Comparison of ENCODE assay signal across 5 fruit fly cellular contexts in genomic region chr3L:8128396-8129050, dm6.
A peak's percentile ranks its signal among the peaks of the same experiment; 100 is the strongest.
TF ChIP-seq lines count a peak whose summit lies in the region.

No protein-coding gene starts in this region.

- no peak for TF ChIP-seq CTCF in whole organism, embryonic (GFP tag; optimal IDR thresholded peaks at IDR 0.05; lab: Kevin White, UChicago)

TF ChIP-seq in whole organism, adult, 20 proteins besides CTCF, POLR2A, EP300 and RAD21:
- peak; percentile 38 for TF ChIP-seq CG7045 (GFP tag; optimal IDR thresholded peaks at IDR 0.05; lab: Kevin White, UChicago)
- TF ChIP-seq Clk (GFP tag; optimal IDR thresholded peaks at IDR 0.05; lab: Kevin White, UChicago): no peak
- peak; percentile 54 for TF ChIP-seq pad (GFP tag; optimal IDR thresholded peaks at IDR 0.05; lab: Kevin White, UChicago)
- no peak for TF ChIP-seq cnc (optimal IDR thresholded peaks at IDR 0.05; lab: Kevin White, UChicago)
- peak; percentile 34 for TF ChIP-seq toe (GFP tag; optimal IDR thresholded peaks at IDR 0.05; lab: Kevin White, UChicago)
- peak; percentile 42 for TF ChIP-seq CG5204 (GFP tag; optimal IDR thresholded peaks at IDR 0.05; lab: Kevin White, UChicago)
- TF ChIP-seq cic (GFP tag; optimal IDR thresholded peaks at IDR 0.05; lab: Kevin White, UChicago): peak; percentile 6
- peak; percentile 72 for TF ChIP-seq CG12768 (GFP tag; optimal IDR thresholded peaks at IDR 0.05; lab: Kevin White, UChicago)
- peak; percentile 27 for TF ChIP-seq CG14711 (tag; optimal IDR thresholded peaks at IDR 0.05; lab: Kevin White, UChicago)
- TF ChIP-seq Mnt (GFP tag; optimal IDR thresholded peaks at IDR 0.05; lab: Kevin White, UChicago): peak; percentile 60

TF ChIP-seq in whole organism, embryonic, 481 proteins besides CTCF, POLR2A, EP300 and RAD21 (continues in another document):
- TF ChIP-seq Oaz (GFP tag; IDR thresholded peaks at IDR 0.05; lab: Robert Waterston, UW) (no peak), chinmo (GFP tag; IDR thresholded peaks at IDR 0.05; lab: Robert Waterston, UW; ENCODE audit: partially characterized antibody) (0 out of 4 replicates have a peak, but pooled peaks have one; percentile 50), seq (GFP tag; IDR thresholded peaks at IDR 0.05; lab: Robert Waterston, UW) (0 out of 2 replicates have a peak, but pooled peaks have one; percentile 6), kah (GFP tag; optimal IDR thresholded peaks at IDR 0.05; lab: Kevin White, UChicago) (peak; percentile 81), B-H2 (GFP tag; optimal IDR thresholded peaks at IDR 0.05; lab: Kevin White, UChicago) (peak; percentile 5), nom (GFP tag; optimal IDR thresholded peaks at IDR 0.05; lab: Kevin White, UChicago) (peak; percentile 14), CG32532 (GFP tag; IDR thresholded peaks at IDR 0.05; lab: Robert Waterston, UW) (0 out of 2 replicates have a peak, but pooled peaks have one; percentile 27), CG12769 (tag; optimal IDR thresholded peaks at IDR 0.05; lab: Kevin White, UChicago) (peak; percentile 38), Rx (GFP tag; IDR thresholded peaks at IDR 0.05; lab: Robert Waterston, UW) (no peak), pan (optimal IDR thresholded peaks at IDR 0.05; lab: Kevin White, UChicago) (no peak), pan (GFP tag; optimal IDR thresholded peaks at IDR 0.05 in 1 of 2, IDR thresholded peaks at IDR 0.05 in 1 of 2) (peak in 1 of 2 experiments; percentile 20), CG4404 (GFP tag; IDR thresholded peaks at IDR 0.05; lab: Robert Waterston, UW) (no peak), zfh1 (GFP tag; IDR thresholded peaks at IDR 0.05; lab: Robert Waterston, UW) (0 out of 3 replicates have a peak, but pooled peaks have one; percentile 16), Gsc (GFP tag; IDR thresholded peaks at IDR 0.05; lab: Robert Waterston, UW) (no peak), dati (GFP tag; IDR thresholded peaks at IDR 0.05; lab: Robert Waterston, UW) (no peak), CG13123 (GFP tag; optimal IDR thresholded peaks at IDR 0.05; lab: Kevin White, UChicago) (no peak), Elba2 (GFP tag; optimal IDR thresholded peaks at IDR 0.05; lab: Kevin White, UChicago) (peak; percentile 69), CG32767 (GFP tag; IDR thresholded peaks at IDR 0.05; lab: Robert Waterston, UW) (peak; percentile 22; the same call in 1 of the 2 replicates)

TF ChIP-seq in whole organism, prepupa, 60 proteins besides CTCF, POLR2A, EP300 and RAD21:
- TF ChIP-seq vri (GFP tag; optimal IDR thresholded peaks at IDR 0.05; lab: Kevin White, UChicago) (peak; percentile 77), CG15336 (GFP tag; IDR thresholded peaks at IDR 0.05; lab: Robert Waterston, UW) (0 out of 2 replicates have a peak, but pooled peaks have one; percentile 10), Gug (GFP tag; IDR thresholded peaks at IDR 0.05; lab: Robert Waterston, UW) (no peak), Eip78C (GFP tag; lab: Kevin White, UChicago) (peak; percentile 49), Lpt (GFP tag; optimal IDR thresholded peaks at IDR 0.05; lab: Kevin White, UChicago) (no peak), CG8119 (GFP tag; IDR thresholded peaks at IDR 0.05; lab: Robert Waterston, UW) (0 out of 3 replicates have a peak, but pooled peaks have one; percentile 20)

TF ChIP-seq in whole organism, pupa, 21 proteins besides CTCF, POLR2A, EP300 and RAD21:
- TF ChIP-seq CG8301 (tag; optimal IDR thresholded peaks at IDR 0.05; lab: Kevin White, UChicago): peak; percentile 6
- peak; percentile 34 for TF ChIP-seq gl (tag; optimal IDR thresholded peaks at IDR 0.05; lab: Kevin White, UChicago)
- TF ChIP-seq fd96Ca (GFP tag; IDR thresholded peaks at IDR 0.05; lab: Robert Waterston, UW): 0 out of 3 replicates have a peak, but pooled peaks have one; percentile 34
- no peak for TF ChIP-seq D1 (tag; optimal IDR thresholded peaks at IDR 0.05; lab: Kevin White, UChicago)
- 0 out of 3 replicates have a peak, but pooled peaks have one; percentile 33 for TF ChIP-seq CG4496 (GFP tag; IDR thresholded peaks at IDR 0.05; lab: Robert Waterston, UW)

TF ChIP-seq in whole organism, wandering third instar larva, 38 proteins besides CTCF, POLR2A, EP300 and RAD21:
- TF ChIP-seq Hr83 (GFP tag; optimal IDR thresholded peaks at IDR 0.05; lab: Kevin White, UChicago; ENCODE audit: poor library complexity, severe bottlenecking): peak; percentile 50
- no peak for TF ChIP-seq sage (GFP tag; optimal IDR thresholded peaks at IDR 0.05; lab: Kevin White, UChicago)
- no peak for TF ChIP-seq woc (GFP tag; optimal IDR thresholded peaks at IDR 0.05; lab: Kevin White, UChicago)
- TF ChIP-seq Vsx2 (GFP tag; optimal IDR thresholded peaks at IDR 0.05; lab: Kevin White, UChicago; ENCODE audit: partially characterized antibody): peak; percentile 23
- peak; percentile 44 for TF ChIP-seq h (GFP tag; optimal IDR thresholded peaks at IDR 0.05; lab: Kevin White, UChicago)
- no peak for TF ChIP-seq dl (GFP tag; optimal IDR thresholded peaks at IDR 0.05; lab: Kevin White, UChicago; ENCODE audit: insufficient read depth in 1 of 2, partially characterized antibody in 2 of 2)
- TF ChIP-seq N (GFP tag; optimal IDR thresholded peaks at IDR 0.05; lab: Kevin White, UChicago): no peak
- TF ChIP-seq Hnf4 (GFP tag; optimal IDR thresholded peaks at IDR 0.05; lab: Kevin White, UChicago): peak; percentile 89
- TF ChIP-seq OdsH (GFP tag; optimal IDR thresholded peaks at IDR 0.05; lab: Kevin White, UChicago): peak; percentile 12
- no peak for TF ChIP-seq jim (GFP tag; optimal IDR thresholded peaks at IDR 0.05; lab: Kevin White, UChicago)
- TF ChIP-seq ey (GFP tag; optimal IDR thresholded peaks at IDR 0.05; lab: Kevin White, UChicago): no peak
- peak; percentile 60 for TF ChIP-seq HLH106 (tag; optimal IDR thresholded peaks at IDR 0.05; lab: Kevin White, UChicago)
- TF ChIP-seq foxo (GFP tag; optimal IDR thresholded peaks at IDR 0.05; lab: Kevin White, UChicago): no peak
- no peak for TF ChIP-seq Dif (GFP tag; optimal IDR thresholded peaks at IDR 0.05; lab: Kevin White, UChicago; ENCODE audit: partially characterized antibody)
- no peak for TF ChIP-seq usp (GFP tag; optimal IDR thresholded peaks at IDR 0.05; lab: Kevin White, UChicago)
- TF ChIP-seq dmrt93B (GFP tag; optimal IDR thresholded peaks at IDR 0.05; lab: Kevin White, UChicago): no peak
- no peak for TF ChIP-seq Rel (GFP tag; optimal IDR thresholded peaks at IDR 0.05; lab: Kevin White, UChicago)
- TF ChIP-seq Rel (tag; optimal IDR thresholded peaks at IDR 0.05; lab: Kevin White, UChicago): peak; percentile 91
- TF ChIP-seq Jra (GFP tag; optimal IDR thresholded peaks at IDR 0.05; lab: Kevin White, UChicago): no peak
- no peak for TF ChIP-seq psq (GFP tag; optimal IDR thresholded peaks at IDR 0.05; lab: Kevin White, UChicago)
- TF ChIP-seq tai (GFP tag; optimal IDR thresholded peaks at IDR 0.05; lab: Kevin White, UChicago): no peak
- no peak for TF ChIP-seq sv (GFP tag; optimal IDR thresholded peaks at IDR 0.05; lab: Kevin White, UChicago)
- no peak for TF ChIP-seq dsf (GFP tag; optimal IDR thresholded peaks at IDR 0.05; lab: Kevin White, UChicago; ENCODE audit: borderline replicate concordance)
- no peak for TF ChIP-seq brk (GFP tag; optimal IDR thresholded peaks at IDR 0.05; lab: Kevin White, UChicago)
- TF ChIP-seq Myc (optimal IDR thresholded peaks at IDR 0.05; lab: Kevin White, UChicago): no peak
